Worm (Caenorhabditis elegans): Measurements from ENCODE around the gene cept-1.

The cept-1 gene

ce11 chrX:12750805-12751204, 11.1 kb upstream of the cept-1 start (continued):
- TF ChIP-seq Y116A8C.19 (tag; optimal IDR thresholded peaks at IDR 0.05; ENCODE audit: borderline replicate concordance), result no peak
- TF ChIP-seq unc-98 (GFP tag; IDR thresholded peaks at IDR 0.05), result no peak
- TF ChIP-seq fkh-10 (GFP tag; optimal IDR thresholded peaks at IDR 0.05), result no peak
- TF ChIP-seq egl-13 (tag; optimal IDR thresholded peaks at IDR 0.05), result no peak
- no peak for TF ChIP-seq nhr-19 (GFP tag; conservative IDR thresholded peaks at IDR 0.05)
- TF ChIP-seq ceh-8 (GFP tag; optimal IDR thresholded peaks at IDR 0.05), result no peak
- TF ChIP-seq nhr-76 (tag; optimal IDR thresholded peaks at IDR 0.05), result no peak
- no peak for TF ChIP-seq zag-1 (tag; optimal IDR thresholded peaks at IDR 0.05)
- no peak for TF ChIP-seq swsn-7 (tag; optimal IDR thresholded peaks at IDR 0.05)

- TF ChIP-seq efl-1 (optimal IDR thresholded peaks at IDR 0.05) (no peak), efl-1 (GFP tag; optimal IDR thresholded peaks at IDR 0.05 in 1 of 2) (peak in 1 of 2 experiments; percentile 60), hlh-4 (tag; optimal IDR thresholded peaks at IDR 0.05) (no peak)
These were observed 7.8 kb upstream of the cept-1 start for ce11 chrX:12754043-12754442.

- TF ChIP-seq C34B4.2 (tag; optimal IDR thresholded peaks at IDR 0.05) (no peak), unc-98 (GFP tag; IDR thresholded peaks at IDR 0.05) (no peak)
These were observed 6.9 kb upstream of the cept-1 start for ce11 chrX:12755021-12755420.

- TF ChIP-seq ceh-88 (GFP tag; IDR thresholded peaks at IDR 0.05), result no peak
- no peak for TF ChIP-seq lin-13 (GFP tag; optimal IDR thresholded peaks at IDR 0.05)
- TF ChIP-seq unc-98 (GFP tag; IDR thresholded peaks at IDR 0.05), result no peak
- no peak for TF ChIP-seq sptf-1 (tag; optimal IDR thresholded peaks at IDR 0.05)
- TF ChIP-seq aha-1 (tag; optimal IDR thresholded peaks at IDR 0.05), result no peak
- no peak for TF ChIP-seq unc-62 (GFP tag; optimal IDR thresholded peaks at IDR 0.05)
- TF ChIP-seq nhr-71 (tag; optimal IDR thresholded peaks at IDR 0.05), result peak; percentile 18
- TF ChIP-seq elt-2 (tag; optimal IDR thresholded peaks at IDR 0.05), result peak; percentile 35
- TF ChIP-seq isw-1 (GFP tag; IDR thresholded peaks at IDR 0.05), result no peak
- TF ChIP-seq pqm-1 (tag; optimal IDR thresholded peaks at IDR 0.05), result no peak
- TF ChIP-seq ceh-90 (tag; optimal IDR thresholded peaks at IDR 0.05), result no peak
- no peak for TF ChIP-seq fos-1 (tag; optimal IDR thresholded peaks at IDR 0.05)
- no peak for TF ChIP-seq nhr-84 (tag; optimal IDR thresholded peaks at IDR 0.05)
- no peak for TF ChIP-seq nhr-76 (tag; optimal IDR thresholded peaks at IDR 0.05)
- no peak for TF ChIP-seq nhr-12 (tag; optimal IDR thresholded peaks at IDR 0.05)
- TF ChIP-seq lin-35 (GFP tag; optimal IDR thresholded peaks at IDR 0.05), result peak in 1 of 2 experiments; percentile 20
- no peak for TF ChIP-seq mep-1 (tag; optimal IDR thresholded peaks at IDR 0.05)
- no peak for TF ChIP-seq sox-4 (tag; optimal IDR thresholded peaks at IDR 0.05)
- no peak for TF ChIP-seq fkh-4 (tag; optimal IDR thresholded peaks at IDR 0.05; ENCODE audit: borderline replicate concordance)
- TF ChIP-seq nhr-20 (tag; optimal IDR thresholded peaks at IDR 0.05), result peak; percentile 13
- no peak for TF ChIP-seq ztf-4 (tag; optimal IDR thresholded peaks at IDR 0.05)
- TF ChIP-seq zag-1 (tag; optimal IDR thresholded peaks at IDR 0.05), result no peak
- TF ChIP-seq nhr-28 (tag; optimal IDR thresholded peaks at IDR 0.05), result no peak
- TF ChIP-seq pax-3 (tag; optimal IDR thresholded peaks at IDR 0.05), result no peak
- TF ChIP-seq nhr-90 (tag; optimal IDR thresholded peaks at IDR 0.05; ENCODE audit: poor library complexity), result no peak
- TF ChIP-seq swsn-7 (tag; optimal IDR thresholded peaks at IDR 0.05), result no peak
These were observed 2.9 kb upstream of the cept-1 start for ce11 chrX:12759010-12759409.

ce11 chrX:12759642-12760041, 2.2 kb upstream of the cept-1 start:
- no peak for TF ChIP-seq fos-1 (tag; optimal IDR thresholded peaks at IDR 0.05)
- peak; percentile 89 for TF ChIP-seq nhr-85 (tag)
- no peak for TF ChIP-seq lin-13 (GFP tag; optimal IDR thresholded peaks at IDR 0.05)
- TF ChIP-seq hpl-2 (GFP tag; optimal IDR thresholded peaks at IDR 0.05), result no peak
- TF ChIP-seq C34B4.2 (tag; optimal IDR thresholded peaks at IDR 0.05), result no peak
- no peak for TF ChIP-seq nhr-47 (tag; optimal IDR thresholded peaks at IDR 0.05)
- TF ChIP-seq efl-1 (optimal IDR thresholded peaks at IDR 0.05), result no peak
- TF ChIP-seq efl-1 (GFP tag; optimal IDR thresholded peaks at IDR 0.05 in 1 of 2), result peak in 1 of 2 experiments; percentile 58
- TF ChIP-seq nhr-19 (GFP tag; conservative IDR thresholded peaks at IDR 0.05), result peak; percentile 37; the same call in 1 of the 2 replicates
- peak in 1 of 2 experiments; percentile 67 for TF ChIP-seq lin-35 (GFP tag; optimal IDR thresholded peaks at IDR 0.05)
- TF ChIP-seq lsy-2 (tag; optimal IDR thresholded peaks at IDR 0.05), result no peak
- peak in 5 of 6 experiments; percentile 34 to 73 (median 44) for TF ChIP-seq elt-3 (tag; optimal IDR thresholded peaks at IDR 0.05)
- TF ChIP-seq lir-3 (tag; optimal IDR thresholded peaks at IDR 0.05; ENCODE audit: poor library complexity), result peak; percentile 53
- peak; percentile 63 for TF ChIP-seq lin-14 (GFP tag; optimal IDR thresholded peaks at IDR 0.05)
- TF ChIP-seq xbp-1 (tag; optimal IDR thresholded peaks at IDR 0.05), result no peak
- TF ChIP-seq tbx-2 (tag; optimal IDR thresholded peaks at IDR 0.05), result peak; percentile 40
- peak; percentile 54 for TF ChIP-seq snu-23 (GFP tag; optimal IDR thresholded peaks at IDR 0.05)
- peak; percentile 71 for TF ChIP-seq elt-2 (tag; optimal IDR thresholded peaks at IDR 0.05)
- peak; percentile 57 for TF ChIP-seq nhr-90 (tag; optimal IDR thresholded peaks at IDR 0.05; ENCODE audit: poor library complexity)
- peak; percentile 47 for TF ChIP-seq mep-1 (tag; optimal IDR thresholded peaks at IDR 0.05)
- TF ChIP-seq nhr-237 (tag; optimal IDR thresholded peaks at IDR 0.05), result no peak

Data from whole organism, L1 larva.